Fruit fly (Drosophila melanogaster) whole organism, prepupa: ENCODE measurements around the gene Tis11.

Experiments used
- Blimp-1 ChIP-seq: fragments of 200-800 bp; sonication (Bioruptor generic); optimal IDR thresholded peaks from 3 replicates; lab custom pipeline; 2017; ENCODE audit warnings: missing biosample characterization, missing genetic modification characterization, mild to moderate bottlenecking, moderate library complexity, missing genetic modification reagents
- CG10631 ChIP-seq: fragments of 200-800 bp; sonication (Bioruptor generic); optimal IDR thresholded peaks from 2 replicates; lab custom pipeline; 2016; ENCODE audit warnings: missing biosample characterization, missing genetic modification characterization
- CG10669 ChIP-seq: fragments of 200-800 bp; sonication (Bioruptor generic); optimal IDR thresholded peaks from 3 replicates; lab custom pipeline; 2018; ENCODE audit warnings: missing biosample characterization, mild to moderate bottlenecking, missing genetic modification characterization, moderate library complexity
- CG11294 ChIP-seq: fragments of 200-800 bp; sonication (Bioruptor generic); IDR thresholded peaks from 2 replicates; pipeline ENCODE4 v1.3.6; 2022; ENCODE audit warnings: missing biosample characterization, missing genetic modification characterization
- CG11762 ChIP-seq: fragments of 200-800 bp; sonication (Bioruptor generic); optimal IDR thresholded peaks from 3 replicates; lab custom pipeline; 2016; ENCODE audit warnings: missing biosample characterization, missing genetic modification characterization; ENCODE audit not compliant: insufficient read depth
- CG11902 ChIP-seq: fragments of 200-800 bp; sonication (Bioruptor generic); optimal IDR thresholded peaks from 3 replicates; lab custom pipeline; 2016; ENCODE audit warnings: missing biosample characterization, missing genetic modification characterization
- CG15336 ChIP-seq: fragments of 200-800 bp; sonication (Bioruptor generic); IDR thresholded peaks from 2 replicates; pipeline ENCODE4 v1.3.6; 2022; ENCODE audit warnings: missing biosample characterization, missing genetic modification characterization
- CG1621 ChIP-seq: fragments of 200-800 bp; sonication (Bioruptor generic); optimal IDR thresholded peaks from 3 replicates; lab custom pipeline; 2018; ENCODE audit warnings: missing biosample characterization, mild to moderate bottlenecking, missing genetic modification characterization
- CG3032 ChIP-seq: fragments of 200-800 bp; optimal IDR thresholded peaks from 2 replicates; lab custom pipeline; 2019; ENCODE audit warnings: missing biosample characterization, mild to moderate bottlenecking, missing genetic modification characterization, moderate library complexity
- CG31627 ChIP-seq: fragments of 200-800 bp; sonication (Bioruptor generic); optimal IDR thresholded peaks from 3 replicates; lab custom pipeline; 2016; ENCODE audit warnings: missing biosample characterization, missing genetic modification characterization
- CG34406 ChIP-seq: fragments of 200-800 bp; sonication (Bioruptor generic); optimal IDR thresholded peaks from 3 replicates; lab custom pipeline; 2016; ENCODE audit warnings: missing biosample characterization, missing genetic modification characterization
- CG3919 ChIP-seq: fragments of 200-800 bp; sonication (Bioruptor generic); optimal IDR thresholded peaks from 3 replicates; lab custom pipeline; 2016; ENCODE audit warnings: missing biosample characterization, missing genetic modification characterization
- CG6792 ChIP-seq: fragments of 200-800 bp; sonication (Bioruptor generic); optimal IDR thresholded peaks from 3 replicates; lab custom pipeline; 2016; ENCODE audit warnings: missing biosample characterization, missing genetic modification characterization
- CG6854 ChIP-seq: fragments of 200-800 bp; sonication (Bioruptor generic); optimal IDR thresholded peaks from 2 replicates; lab custom pipeline; 2017; ENCODE audit warnings: missing biosample characterization, mild to moderate bottlenecking, missing genetic modification characterization
- CG7368 ChIP-seq: fragments of 200-800 bp; sonication (Bioruptor generic); optimal IDR thresholded peaks from 3 replicates; lab custom pipeline; 2016; ENCODE audit warnings: missing biosample characterization, missing genetic modification characterization
- CG8119 ChIP-seq: fragments of 200-800 bp; sonication (Bioruptor generic); IDR thresholded peaks from 3 replicates; pipeline ENCODE4 v1.3.6; 2022; ENCODE audit warnings: missing biosample characterization, missing genetic modification characterization
- CG8319 ChIP-seq: fragments of 200-800 bp; sonication (Bioruptor generic); optimal IDR thresholded peaks from 3 replicates; lab custom pipeline; 2016; ENCODE audit warnings: missing biosample characterization, missing genetic modification characterization
- CG8632 ChIP-seq: fragments of 200-800 bp; sonication (Bioruptor generic); optimal IDR thresholded peaks from 3 replicates; lab custom pipeline; 2016; ENCODE audit warnings: missing biosample characterization, missing genetic modification characterization
- CG9139 ChIP-seq: fragments of 200-800 bp; sonication (Bioruptor generic); optimal IDR thresholded peaks from 3 replicates; lab custom pipeline; 2017; ENCODE audit warnings: missing biosample characterization, mild to moderate bottlenecking, missing genetic modification characterization
- Eip75B ChIP-seq: fragments of 200-800 bp; sonication (Bioruptor generic); optimal IDR thresholded peaks from 3 replicates; lab custom pipeline; 2016; ENCODE audit warnings: missing biosample characterization, missing genetic modification characterization
- Eip78C ChIP-seq: fragments of 200-800 bp; sonication (Bioruptor generic); peaks from one replicate; lab custom pipeline; 2016; ENCODE audit warnings: missing biosample characterization, missing genetic modification characterization
- Eip93F ChIP-seq: fragments of 200-800 bp; sonication (Bioruptor generic); optimal IDR thresholded peaks from 2 replicates; lab custom pipeline; 2016; ENCODE audit warnings: missing biosample characterization, mild to moderate bottlenecking, missing genetic modification characterization
- Ets21C ChIP-seq: fragments of 200-800 bp; sonication (Bioruptor generic); optimal IDR thresholded peaks from 3 replicates; lab custom pipeline; 2016; ENCODE audit warnings: missing biosample characterization, missing genetic modification characterization
- Ets96B ChIP-seq: fragments of 200-800 bp; optimal IDR thresholded peaks from 2 replicates; lab custom pipeline; 2019; ENCODE audit warnings: missing biosample characterization, mild to moderate bottlenecking, missing genetic modification characterization, moderate library complexity
- Gug ChIP-seq: fragments of 200-800 bp; sonication (Bioruptor generic); IDR thresholded peaks from 2 replicates; pipeline ENCODE4 v1.3.6; 2022; ENCODE audit warnings: missing biosample characterization, missing genetic modification characterization
- Hr38 ChIP-seq: sonication (Bioruptor generic); optimal IDR thresholded peaks from 2 replicates; lab custom pipeline; 2016; ENCODE audit warnings: missing biosample characterization, missing genetic modification characterization
- Hr4 ChIP-seq: fragments of 200-800 bp; sonication (Bioruptor generic); optimal IDR thresholded peaks from 3 replicates; lab custom pipeline; 2016; ENCODE audit warnings: missing biosample characterization, missing genetic modification characterization
- Lpt ChIP-seq: fragments of 200-800 bp; sonication (Bioruptor generic); optimal IDR thresholded peaks from 3 replicates; lab custom pipeline; 2016; ENCODE audit warnings: missing biosample characterization, missing genetic modification characterization
- OdsH ChIP-seq: fragments of 200-800 bp; sonication (Bioruptor generic); optimal IDR thresholded peaks from 3 replicates; lab custom pipeline; 2016; ENCODE audit warnings: missing biosample characterization, missing genetic modification characterization
- Smox ChIP-seq: fragments of 200-800 bp; sonication (Bioruptor generic); optimal IDR thresholded peaks from 3 replicates; lab custom pipeline; 2016; ENCODE audit warnings: missing biosample characterization, missing genetic modification characterization
- Sox15 ChIP-seq: fragments of 200-800 bp; sonication (Bioruptor generic); optimal IDR thresholded peaks from 3 replicates; lab custom pipeline; 2016; ENCODE audit warnings: missing biosample characterization, missing genetic modification characterization
- achi ChIP-seq: fragments of 200-800 bp; sonication (Bioruptor generic); optimal IDR thresholded peaks from 3 replicates; lab custom pipeline; 2016; ENCODE audit warnings: missing biosample characterization, missing genetic modification characterization
- acj6 ChIP-seq: fragments of 200-800 bp; sonication (Bioruptor generic); optimal IDR thresholded peaks from 3 replicates; lab custom pipeline; 2016; ENCODE audit warnings: missing biosample characterization, missing genetic modification characterization
- cyc ChIP-seq: fragments of 200-800 bp; sonication (Bioruptor generic); optimal IDR thresholded peaks from 3 replicates; lab custom pipeline; 2016; ENCODE audit warnings: missing biosample characterization, missing genetic modification characterization
- dac ChIP-seq: fragments of 200-800 bp; sonication (Bioruptor generic); optimal IDR thresholded peaks from 2 replicates; lab custom pipeline; 2017; ENCODE audit warnings: missing biosample characterization, mild to moderate bottlenecking, missing genetic modification characterization
- dsx ChIP-seq: fragments of 200-800 bp; optimal IDR thresholded peaks from 3 replicates; lab custom pipeline; 2019; ENCODE audit warnings: missing biosample characterization, mild to moderate bottlenecking, missing genetic modification characterization, moderate library complexity; ENCODE audit not compliant: poor library complexity, severe bottlenecking
- esn ChIP-seq: fragments of 200-800 bp; sonication (Bioruptor generic); optimal IDR thresholded peaks from 2 replicates; lab custom pipeline; 2016; ENCODE audit warnings: missing biosample characterization, mild to moderate bottlenecking, missing genetic modification characterization, moderate library complexity
- fd85E ChIP-seq: fragments of 200-800 bp; sonication (Bioruptor generic); optimal IDR thresholded peaks from 3 replicates; lab custom pipeline; 2016; ENCODE audit warnings: missing biosample characterization, missing genetic modification characterization
- fkh ChIP-seq: fragments of 200-800 bp; sonication (Bioruptor generic); optimal IDR thresholded peaks from 3 replicates; lab custom pipeline; 2017; ENCODE audit warnings: missing biosample characterization, mild to moderate bottlenecking, missing genetic modification characterization, moderate library complexity
- lz ChIP-seq: fragments of 200-800 bp; sonication (Bioruptor generic); optimal IDR thresholded peaks from 3 replicates; lab custom pipeline; 2016; ENCODE audit warnings: missing biosample characterization, missing genetic modification characterization
- net ChIP-seq: fragments of 200-800 bp; sonication (Bioruptor generic); optimal IDR thresholded peaks from 3 replicates; lab custom pipeline; 2016; ENCODE audit warnings: missing biosample characterization, missing genetic modification characterization
- pdm3 ChIP-seq: fragments of 200-800 bp; sonication (Bioruptor generic); optimal IDR thresholded peaks from 3 replicates; lab custom pipeline; 2016; ENCODE audit warnings: missing biosample characterization, missing genetic modification characterization
- salr ChIP-seq, 2 experiments: fragments of 200-800 bp; sonication (Bioruptor generic); optimal IDR thresholded peaks; 3 replicates each; lab custom pipeline; 2016 to 2018; ENCODE audit warnings: missing biosample characterization in 2 of 2, missing genetic modification characterization in 2 of 2, mild to moderate bottlenecking in 1 of 2
- spab ChIP-seq: fragments of 200-800 bp; sonication (Bioruptor generic); optimal IDR thresholded peaks from 2 replicates; lab custom pipeline; 2017; ENCODE audit warnings: missing biosample characterization, mild to moderate bottlenecking, missing genetic modification characterization, missing genetic modification reagents
- svp ChIP-seq: fragments of 200-800 bp; sonication (Bioruptor generic); peaks from one replicate; lab custom pipeline; 2016; ENCODE audit warnings: missing biosample characterization, missing genetic modification characterization
- topi ChIP-seq: fragments of 200-800 bp; sonication (Bioruptor generic); optimal IDR thresholded peaks from 3 replicates; lab custom pipeline; 2016; ENCODE audit warnings: missing biosample characterization, missing genetic modification characterization
- vri ChIP-seq: fragments of 200-800 bp; sonication (Bioruptor generic); optimal IDR thresholded peaks from 3 replicates; lab custom pipeline; 2016; ENCODE audit warnings: missing biosample characterization, mild to moderate bottlenecking, missing genetic modification characterization

Gene Tis11

DNA sequence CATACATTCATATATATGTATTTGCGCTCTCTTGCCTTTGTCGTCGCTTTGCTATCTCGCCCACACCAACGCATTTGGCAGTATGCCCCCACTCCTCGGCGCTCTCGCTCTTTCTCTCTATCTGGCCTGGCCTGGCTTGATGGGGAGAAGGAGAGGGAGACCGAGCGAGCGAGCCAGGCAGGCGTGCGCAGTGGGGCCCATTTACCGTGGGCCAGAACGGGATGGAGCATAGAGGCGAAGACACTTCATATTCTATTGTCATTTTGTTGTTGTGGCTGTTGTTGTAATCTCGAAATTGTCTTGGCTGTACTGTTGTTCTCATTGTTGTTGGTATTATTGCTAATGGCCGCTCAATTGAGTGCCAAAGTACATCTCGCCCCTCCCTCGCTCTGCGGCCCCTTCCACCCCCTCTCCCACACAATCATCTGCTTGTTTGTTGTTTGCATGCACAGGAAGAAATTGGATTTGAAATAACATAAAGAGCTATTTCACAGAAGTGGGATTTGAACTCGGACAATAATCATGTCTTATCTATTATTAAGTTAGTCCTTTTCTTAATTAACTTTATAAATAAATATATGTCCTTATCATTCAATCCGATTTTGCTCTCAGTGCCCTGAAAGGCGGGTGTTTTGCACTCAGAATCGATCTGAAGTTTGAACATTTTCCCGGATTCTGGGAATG is 6.0 kb downstream of the Tis11 start (continued):
- TF ChIP-seq svp (GFP tag; lab: Kevin White, UChicago), result peak; percentile 87
- peak; percentile 89 for TF ChIP-seq acj6 (GFP tag; lab: Kevin White, UChicago)
- peak; percentile 79 for TF ChIP-seq vri
- peak; percentile 71 for TF ChIP-seq Eip75B
- TF ChIP-seq achi (GFP tag; lab: Kevin White, UChicago), result peak; percentile 88
- peak; percentile 85 for TF ChIP-seq CG1621 (tag; lab: Kevin White, UChicago)
- TF ChIP-seq Smox (GFP tag; lab: Kevin White, UChicago), result peak; percentile 81
- peak; percentile 61 for TF ChIP-seq CG9139
- peak; percentile 64 to 86 for TF ChIP-seq salr (GFP tag; optimal IDR thresholded peaks at IDR 0.05; lab: Kevin White, UChicago)
- peak; percentile 36 for TF ChIP-seq CG6854 (GFP tag; lab: Kevin White, UChicago)
- TF ChIP-seq Ets96B (tag; lab: Kevin White, UChicago), result peak; percentile 88
- TF ChIP-seq CG7368 (GFP tag; lab: Kevin White, UChicago), result peak; percentile 81
- peak; percentile 82 for TF ChIP-seq spab (GFP tag; lab: Kevin White, UChicago)
- peak; percentile 23 for TF ChIP-seq Eip93F (GFP tag; lab: Kevin White, UChicago)
- peak; percentile 93 for TF ChIP-seq net (GFP tag; lab: Kevin White, UChicago)
- TF ChIP-seq dsx (GFP tag; lab: Kevin White, UChicago), result peak; percentile 74
- peak; percentile 90 for TF ChIP-seq CG10669
- TF ChIP-seq Ets21C (GFP tag; lab: Kevin White, UChicago), result peak; percentile 69
- peak; percentile 89 for TF ChIP-seq Lpt (GFP tag; lab: Kevin White, UChicago)
- TF ChIP-seq Hr38, result no peak
- TF ChIP-seq Sox15 (GFP tag; lab: Kevin White, UChicago), result peak; percentile 76
- peak; percentile 73 for TF ChIP-seq Blimp-1 (GFP tag; lab: Kevin White, UChicago)

DNA sequence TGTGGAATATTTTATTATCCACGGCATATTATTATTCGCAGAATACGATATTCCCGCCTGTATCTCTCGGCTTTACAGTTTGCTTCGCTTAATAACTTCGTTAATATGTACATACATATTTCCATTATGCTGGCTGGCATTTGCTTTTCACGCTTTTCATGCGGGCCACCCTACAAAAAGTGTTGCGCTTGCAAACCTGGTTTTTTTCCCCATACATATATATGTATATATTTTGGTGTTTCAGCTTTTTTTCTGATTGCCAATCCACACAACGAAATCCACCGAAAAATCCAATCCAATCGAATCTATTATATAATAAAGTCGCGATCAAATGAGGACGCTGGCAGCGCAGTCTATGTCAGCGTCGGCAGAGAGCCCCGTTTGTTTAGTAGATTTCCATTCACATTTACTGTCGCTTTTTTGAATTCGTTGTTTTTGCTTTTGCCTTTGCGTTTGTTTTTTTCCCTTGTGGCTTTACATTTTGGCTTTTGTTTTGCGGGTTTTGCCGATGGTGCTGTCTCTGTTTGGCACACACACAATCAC is 6.7 kb downstream of the Tis11 start:
- TF ChIP-seq net (GFP tag; lab: Kevin White, UChicago) (peak; percentile 24), cyc (GFP tag; lab: Kevin White, UChicago) (no peak)

DNA sequence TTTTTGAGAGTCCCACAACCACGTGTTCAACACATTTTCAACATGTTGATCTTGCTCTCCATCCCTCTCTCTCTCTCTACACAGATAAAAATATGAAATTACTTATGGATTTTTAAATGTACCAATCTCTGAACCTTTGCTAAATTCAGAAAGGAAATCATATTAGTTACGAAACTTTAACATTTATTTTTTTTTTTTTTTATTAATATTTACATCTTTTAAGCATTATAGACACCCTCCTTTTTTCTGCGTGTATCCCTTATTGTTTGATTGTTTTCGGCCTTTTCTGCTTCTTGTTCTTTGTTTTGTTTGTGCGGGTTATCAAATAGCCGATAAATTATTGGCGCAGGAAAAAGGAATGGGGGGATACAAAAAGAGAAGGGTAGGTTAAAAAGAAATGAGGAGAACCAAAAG is 7.3 kb downstream of the Tis11 start:
- TF ChIP-seq fkh (GFP tag; lab: Kevin White, UChicago) (peak; percentile 86), fd85E (GFP tag; lab: Kevin White, UChicago) (peak; percentile 39), cyc (GFP tag; lab: Kevin White, UChicago) (peak; percentile 91), Blimp-1 (GFP tag; lab: Kevin White, UChicago) (peak; percentile 76), CG8319 (peak; percentile 64), CG31627 (GFP tag; lab: Kevin White, UChicago) (peak; percentile 84), CG11762 (GFP tag; lab: Kevin White, UChicago) (peak; percentile 61), pdm3 (GFP tag; lab: Kevin White, UChicago) (peak; percentile 80), Smox (GFP tag; lab: Kevin White, UChicago) (peak; percentile 91), CG7368 (GFP tag; lab: Kevin White, UChicago) (peak; percentile 69), CG8632 (GFP tag; lab: Kevin White, UChicago) (peak; percentile 93), Eip93F (GFP tag; lab: Kevin White, UChicago) (peak; percentile 58), CG3919 (peak; percentile 85), CG10631 (peak; percentile 91), Hr4 (GFP tag; lab: Kevin White, UChicago) (peak; percentile 63), dac (GFP tag; lab: Kevin White, UChicago) (no peak), Gug (peak; percentile 66), CG15336 (GFP tag; lab: Robert Waterston, UW) (peak; percentile 73), CG11294 (GFP tag; lab: Robert Waterston, UW) (peak; percentile 56), CG6792 (GFP tag; lab: Kevin White, UChicago) (peak; percentile 84), topi (GFP tag; lab: Kevin White, UChicago) (peak; percentile 93), CG34406 (GFP tag; lab: Kevin White, UChicago) (peak; percentile 93), lz (GFP tag; lab: Kevin White, UChicago) (peak; percentile 87), Eip78C (GFP tag; lab: Kevin White, UChicago) (peak; percentile 95), CG8119 (GFP tag; lab: Robert Waterston, UW) (peak; percentile 82), CG3032 (tag; lab: Kevin White, UChicago) (peak; percentile 87), net (GFP tag; lab: Kevin White, UChicago) (peak; percentile 74), esn (GFP tag; lab: Kevin White, UChicago) (peak; percentile 95), OdsH (GFP tag; lab: Kevin White, UChicago) (peak; percentile 85), CG11902 (GFP tag; lab: Kevin White, UChicago) (peak; percentile 68)
